Worm (Caenorhabditis elegans) whole organism, L3 larva: ENCODE results near the gene F55C5.10.

ENCODE experiments used
- R02D3.7 ChIP-seq: fragments of 150-350 bp; optimal IDR thresholded peaks from 2 replicates; lab custom pipeline; 2014; ENCODE audit warnings: missing biosample characterization, missing genetic modification characterization
- ZK546.5 ChIP-seq: sonication (generic microtip); optimal IDR thresholded peaks from 2 replicates; lab custom pipeline; 2017; ENCODE audit warnings: missing biosample characterization, missing genetic modification characterization
- aly-2 ChIP-seq: fragments of 150-350 bp; optimal IDR thresholded peaks from 2 replicates; lab custom pipeline; 2014; ENCODE audit warnings: missing biosample characterization, missing genetic modification characterization
- ama-1 ChIP-seq: fragments of 150-350 bp; optimal IDR thresholded peaks from 2 replicates; lab custom pipeline; 2018
- ceh-16 ChIP-seq: sonication (generic microtip); optimal IDR thresholded peaks from 2 replicates; lab custom pipeline; 2017; ENCODE audit warnings: missing biosample characterization, missing genetic modification characterization
- ceh-28 ChIP-seq: fragments of 150-350 bp; optimal IDR thresholded peaks from 2 replicates; lab custom pipeline; 2014; ENCODE audit warnings: missing biosample characterization, missing genetic modification reagents, missing genetic modification characterization
- ceh-82 ChIP-seq: fragments of 150-350 bp; optimal IDR thresholded peaks from 2 replicates; lab custom pipeline; 2014; ENCODE audit warnings: missing biosample characterization, missing genetic modification characterization
- ceh-9 ChIP-seq: sonication (generic microtip); optimal IDR thresholded peaks from 2 replicates; lab custom pipeline; 2018; ENCODE audit warnings: missing biosample characterization, missing genetic modification characterization
- daf-12 ChIP-seq: fragments of 150-350 bp; optimal IDR thresholded peaks from 2 replicates; lab custom pipeline; 2014; ENCODE audit warnings: missing biosample characterization, missing genetic modification reagents, missing genetic modification characterization
- egl-27 ChIP-seq: sonication (generic microtip); optimal IDR thresholded peaks from 4 replicates; lab custom pipeline; 2017; ENCODE audit warnings: missing biosample characterization, missing genetic modification reagents, missing genetic modification characterization
- egl-5 ChIP-seq: fragments of 150-350 bp; optimal IDR thresholded peaks from 2 replicates; lab custom pipeline; 2017; ENCODE audit warnings: missing biosample characterization, missing genetic modification reagents, missing genetic modification characterization, inconsistent platforms
- elt-1 ChIP-seq: fragments of 150-350 bp; optimal IDR thresholded peaks from 2 replicates; lab custom pipeline; 2014; ENCODE audit warnings: missing biosample characterization, missing genetic modification characterization
- elt-2 ChIP-seq: sonication (generic microtip); optimal IDR thresholded peaks from 2 replicates; lab custom pipeline; 2016; ENCODE audit warnings: missing genetic modification reagents, mild to moderate bottlenecking, missing genetic modification characterization, missing compliant biosample characterization
- elt-3 ChIP-seq, 3 experiments: fragments of 150-350 bp in 1 of 3; sonication (generic microtip) in 2 of 3; optimal IDR thresholded peaks; 2 replicates in 2 of 3; 4 replicates in 1 of 3; lab custom pipeline; 2014 to 2017; ENCODE audit warnings: missing biosample characterization in 3 of 3, missing genetic modification characterization in 3 of 3
- eor-1 ChIP-seq, 2 experiments: fragments of 150-350 bp; optimal IDR thresholded peaks; 2 replicates each; lab custom pipeline; 2014 to 2018; ENCODE audit warnings: missing biosample characterization in 2 of 2, missing genetic modification characterization in 2 of 2
- fkh-10 ChIP-seq: sonication (generic microtip); optimal IDR thresholded peaks from 2 replicates; lab custom pipeline; 2017; ENCODE audit warnings: missing biosample characterization, missing genetic modification reagents, missing genetic modification characterization
- fkh-2 ChIP-seq: fragments of 150-350 bp; optimal IDR thresholded peaks from 2 replicates; lab custom pipeline; 2014; ENCODE audit warnings: missing biosample characterization, missing genetic modification reagents, missing genetic modification characterization
- fos-1 ChIP-seq: fragments of 150-350 bp; optimal IDR thresholded peaks from 2 replicates; lab custom pipeline; 2014; ENCODE audit warnings: missing biosample characterization, missing genetic modification characterization
- hmg-11 ChIP-seq: sonication (generic microtip); optimal IDR thresholded peaks from 2 replicates; lab custom pipeline; 2016; ENCODE audit warnings: missing genetic modification characterization, missing compliant biosample characterization
- jun-1 ChIP-seq: fragments of 150-350 bp; optimal IDR thresholded peaks from 2 replicates; lab custom pipeline; 2014; ENCODE audit warnings: missing biosample characterization, missing genetic modification reagents, missing genetic modification characterization
- lin-15B ChIP-seq: fragments of 150-350 bp; optimal IDR thresholded peaks from 2 replicates; lab custom pipeline; 2014; ENCODE audit warnings: missing biosample characterization, missing genetic modification characterization
- lin-39 ChIP-seq: fragments of 150-350 bp; optimal IDR thresholded peaks from 2 replicates; lab custom pipeline; 2018; ENCODE audit warnings: missing biosample characterization, missing genetic modification reagents, missing genetic modification characterization
- lsy-12 ChIP-seq: sonication (generic microtip); optimal IDR thresholded peaks from 2 replicates; lab custom pipeline; 2016; ENCODE audit warnings: mild to moderate bottlenecking, missing genetic modification characterization, missing compliant biosample characterization
- mdl-1 ChIP-seq: fragments of 150-350 bp; optimal IDR thresholded peaks from 2 replicates; lab custom pipeline; 2014; ENCODE audit warnings: missing biosample characterization, missing genetic modification characterization
- mml-1 ChIP-seq: fragments of 150-350 bp; sonication (generic microtip); optimal IDR thresholded peaks from 3 replicates; lab custom pipeline; 2014; ENCODE audit warnings: missing biosample characterization, missing genetic modification characterization
- nfya-1 ChIP-seq: sonication (generic microtip); optimal IDR thresholded peaks from 2 replicates; lab custom pipeline; 2017; ENCODE audit warnings: missing genetic modification characterization, mild to moderate bottlenecking, missing compliant biosample characterization, antibody characterized with exemption, moderate library complexity; ENCODE audit not compliant: insufficient read depth
- nhr-11 ChIP-seq: fragments of 150-350 bp; optimal IDR thresholded peaks from 2 replicates; lab custom pipeline; 2014; ENCODE audit warnings: missing biosample characterization, missing genetic modification characterization
- nhr-12 ChIP-seq: fragments of 150-350 bp; optimal IDR thresholded peaks from 2 replicates; lab custom pipeline; 2014; ENCODE audit warnings: missing biosample characterization, missing genetic modification characterization
- nhr-23 ChIP-seq: fragments of 150-350 bp; optimal IDR thresholded peaks from 2 replicates; lab custom pipeline; 2014; ENCODE audit warnings: missing biosample characterization, missing genetic modification reagents, missing genetic modification characterization
- nhr-237 ChIP-seq: fragments of 150-350 bp; optimal IDR thresholded peaks from 2 replicates; lab custom pipeline; 2014; ENCODE audit warnings: missing biosample characterization, missing genetic modification characterization
- nhr-25 ChIP-seq: sonication (generic microtip); optimal IDR thresholded peaks from 2 replicates; lab custom pipeline; 2017; ENCODE audit warnings: missing biosample characterization, missing genetic modification characterization
- nhr-28 ChIP-seq: fragments of 150-350 bp; optimal IDR thresholded peaks from 2 replicates; lab custom pipeline; 2014; ENCODE audit warnings: missing biosample characterization, missing genetic modification characterization
- nhr-43 ChIP-seq: sonication (generic microtip); optimal IDR thresholded peaks from 2 replicates; lab custom pipeline; 2016; ENCODE audit warnings: mild to moderate bottlenecking, missing genetic modification characterization, missing compliant biosample characterization; ENCODE audit not compliant: poor library complexity, severe bottlenecking
- nhr-67 ChIP-seq: fragments of 150-350 bp; optimal IDR thresholded peaks from 2 replicates; lab custom pipeline; 2014; ENCODE audit warnings: missing biosample characterization, missing genetic modification characterization
- nhr-76 ChIP-seq: fragments of 150-350 bp; sonication (generic microtip); optimal IDR thresholded peaks from 5 replicates; lab custom pipeline; 2014; ENCODE audit warnings: missing biosample characterization, missing genetic modification characterization
- nhr-77 ChIP-seq: fragments of 150-350 bp; optimal IDR thresholded peaks from 2 replicates; lab custom pipeline; 2014; ENCODE audit warnings: missing biosample characterization, missing genetic modification characterization
- pha-4 ChIP-seq: fragments of 150-350 bp; optimal IDR thresholded peaks from 2 replicates; lab custom pipeline; 2014; ENCODE audit warnings: missing biosample characterization, missing genetic modification reagents, missing genetic modification characterization
- pqm-1 ChIP-seq: fragments of 150-350 bp; optimal IDR thresholded peaks from 2 replicates; lab custom pipeline; 2017; ENCODE audit warnings: missing biosample characterization, missing genetic modification characterization, inconsistent platforms
- sea-2 ChIP-seq: fragments of 150-350 bp; sonication (generic microtip); optimal IDR thresholded peaks from 4 replicates; lab custom pipeline; 2014; ENCODE audit warnings: missing biosample characterization, missing genetic modification reagents, missing genetic modification characterization
- skn-1 ChIP-seq: fragments of 150-350 bp; optimal IDR thresholded peaks from 2 replicates; lab custom pipeline; 2014; ENCODE audit warnings: missing biosample characterization, missing genetic modification characterization
- snpc-4 ChIP-seq: fragments of 150-350 bp; optimal IDR thresholded peaks from 2 replicates; lab custom pipeline; 2014; ENCODE audit warnings: missing biosample characterization, missing genetic modification characterization
- tbx-2 ChIP-seq: sonication (generic microtip); optimal IDR thresholded peaks from 2 replicates; lab custom pipeline; 2016; ENCODE audit warnings: mild to moderate bottlenecking, missing genetic modification characterization, missing compliant biosample characterization
- unc-39 ChIP-seq: sonication (generic microtip); optimal IDR thresholded peaks from 4 replicates; lab custom pipeline; 2017; ENCODE audit warnings: missing biosample characterization, missing genetic modification characterization
- unc-62 ChIP-seq: fragments of 150-350 bp; sonication (generic microtip); optimal IDR thresholded peaks from 4 replicates; lab custom pipeline; 2014; ENCODE audit warnings: missing biosample characterization, missing genetic modification reagents, missing genetic modification characterization
- zag-1 ChIP-seq: fragments of 150-350 bp; optimal IDR thresholded peaks from 2 replicates; lab custom pipeline; 2014; ENCODE audit warnings: missing biosample characterization, missing genetic modification characterization
- ztf-11 ChIP-seq: fragments of 150-350 bp; optimal IDR thresholded peaks from 2 replicates; lab custom pipeline; 2014; ENCODE audit warnings: missing biosample characterization, missing genetic modification characterization
- ztf-4 ChIP-seq: fragments of 150-350 bp; optimal IDR thresholded peaks from 2 replicates; lab custom pipeline; 2014; ENCODE audit warnings: missing biosample characterization, missing genetic modification characterization

The F55C5.10 gene

DNA sequence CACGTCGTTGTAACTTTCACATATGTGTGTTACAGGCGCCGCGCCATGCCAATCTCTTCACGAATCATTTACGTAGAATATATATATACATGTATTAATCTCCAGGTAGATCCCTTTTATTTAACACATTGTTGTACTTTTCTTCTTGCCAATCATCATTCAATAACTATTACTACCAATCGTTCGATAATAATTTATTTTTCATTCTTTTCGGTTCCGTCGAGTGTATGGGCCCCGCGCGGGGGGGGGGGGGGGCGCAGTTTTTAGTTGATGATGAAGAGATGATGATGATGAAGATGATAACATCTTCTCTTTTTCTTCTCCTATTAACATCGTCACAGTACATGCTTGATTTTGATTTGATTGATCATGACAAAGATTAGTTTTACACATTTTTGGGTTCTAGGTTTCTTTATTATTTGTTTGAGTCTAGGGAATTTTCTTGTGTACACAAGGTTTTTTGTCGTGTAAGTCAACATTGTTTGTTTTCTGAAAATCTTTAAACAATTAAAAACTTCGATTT, 16.0 kb downstream of the F55C5.10 start:
- TF ChIP-seq unc-62 (GFP tag; lab: Kevin White, UChicago) = no peak
- TF ChIP-seq jun-1 (tag; lab: Kevin White, UChicago) = no peak
- TF ChIP-seq snpc-4 (tag; lab: Kevin White, UChicago) = no peak
- TF ChIP-seq fkh-10 (GFP tag; lab: Kevin White, UChicago) = no peak
- no peak for TF ChIP-seq ceh-82 (tag; lab: Kevin White, UChicago)
- TF ChIP-seq nhr-77 (tag; lab: Kevin White, UChicago) = no peak
- peak; percentile 79 for TF ChIP-seq elt-1
- no peak for TF ChIP-seq skn-1 (tag; lab: Kevin White, UChicago)
- no peak for TF ChIP-seq tbx-2 (tag; lab: Kevin White, UChicago)
- TF ChIP-seq R02D3.7 = no peak
- TF ChIP-seq eor-1 (tag; optimal IDR thresholded peaks at IDR 0.05; lab: Kevin White, UChicago) = no peak
- TF ChIP-seq nhr-23 (tag; lab: Kevin White, UChicago) = peak; percentile 23
- TF ChIP-seq mml-1 (tag; lab: Kevin White, UChicago) = no peak
- TF ChIP-seq ama-1 (lab: Kevin White, UChicago) = no peak
- peak; percentile 68 for TF ChIP-seq pha-4
- no peak for TF ChIP-seq lin-15B (tag; lab: Kevin White, UChicago)
- TF ChIP-seq elt-3 (tag; optimal IDR thresholded peaks at IDR 0.05; lab: Kevin White, UChicago) = no peak
- no peak for TF ChIP-seq pqm-1 (tag; lab: Kevin White, UChicago)
- no peak for TF ChIP-seq hmg-11 (tag; lab: Kevin White, UChicago)
- no peak for TF ChIP-seq ceh-9
- no peak for TF ChIP-seq ZK546.5 (tag; lab: Kevin White, UChicago)
- TF ChIP-seq, all 47 proteins: peak for 3

DNA sequence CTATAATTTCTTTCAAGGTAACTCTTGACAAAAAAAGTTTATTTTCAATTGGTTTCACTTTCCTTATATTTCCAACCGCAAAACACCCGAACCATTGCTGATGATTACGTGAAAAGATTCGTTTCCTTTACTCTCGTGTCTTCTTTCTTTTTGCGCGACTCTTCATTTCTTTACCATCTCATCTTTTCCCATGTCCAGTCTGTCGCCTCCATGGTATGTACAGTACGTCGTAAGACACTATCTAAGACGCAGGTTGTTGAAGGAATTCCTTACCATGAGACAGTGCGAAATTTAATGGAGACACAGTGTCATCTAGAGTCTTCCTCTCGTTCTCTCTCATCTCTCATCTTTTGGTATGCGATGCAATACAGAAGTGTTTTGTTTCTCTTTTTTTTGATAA, 16.9 kb downstream of the F55C5.10 start:
- TF ChIP-seq ztf-11 (tag; lab: Kevin White, UChicago) (no peak), nhr-237 (no peak), nhr-12 (no peak), snpc-4 (tag; lab: Kevin White, UChicago) (peak; percentile 33), elt-1 (peak; percentile 43), lin-15B (tag; lab: Kevin White, UChicago) (no peak), ceh-28 (tag; lab: Kevin White, UChicago) (peak; percentile 58), pqm-1 (tag; lab: Kevin White, UChicago) (peak; percentile 45), nhr-43 (tag; lab: Kevin White, UChicago) (peak; percentile 20), fkh-10 (GFP tag; lab: Kevin White, UChicago) (no peak), elt-3 (tag; optimal IDR thresholded peaks at IDR 0.05; lab: Kevin White, UChicago) (peak in 1 of 3 experiments; percentile 56), ceh-16 (tag; lab: Kevin White, UChicago) (no peak), ama-1 (lab: Kevin White, UChicago) (peak; percentile 55), lin-39 (tag; lab: Kevin White, UChicago) (no peak), daf-12 (no peak), eor-1 (tag; optimal IDR thresholded peaks at IDR 0.05; lab: Kevin White, UChicago) (no peak), aly-2 (tag; lab: Kevin White, UChicago) (no peak), fkh-2 (tag; lab: Kevin White, UChicago) (no peak), nhr-67 (tag; lab: Kevin White, UChicago) (no peak), ceh-9 (no peak), ztf-4 (tag; lab: Kevin White, UChicago) (peak; percentile 47), egl-5 (no peak), sea-2 (GFP tag; lab: Kevin White, UChicago) (no peak), hmg-11 (tag; lab: Kevin White, UChicago) (no peak), nhr-23 (tag; lab: Kevin White, UChicago) (peak; percentile 81), nfya-1 (tag; lab: Kevin White, UChicago) (peak; percentile 50), mdl-1 (tag; lab: Kevin White, UChicago) (peak; percentile 25), fos-1 (tag; lab: Kevin White, UChicago) (no peak), R02D3.7 (peak; percentile 17), skn-1 (tag; lab: Kevin White, UChicago) (no peak), nhr-28 (tag; lab: Kevin White, UChicago) (no peak), nhr-25 (peak; percentile 94), pha-4 (peak; percentile 91), unc-62 (GFP tag; lab: Kevin White, UChicago) (peak; percentile 58), nhr-11 (tag; lab: Kevin White, UChicago) (no peak), lsy-12 (peak; percentile 2), tbx-2 (tag; lab: Kevin White, UChicago) (no peak), elt-2 (tag; lab: Kevin White, UChicago) (peak; percentile 74), nhr-76 (tag; lab: Kevin White, UChicago) (no peak), unc-39 (tag; lab: Kevin White, UChicago) (no peak), mml-1 (tag; lab: Kevin White, UChicago) (no peak), ZK546.5 (tag; lab: Kevin White, UChicago) (no peak), nhr-77 (tag; lab: Kevin White, UChicago) (no peak), jun-1 (tag; lab: Kevin White, UChicago) (peak; percentile 62), egl-27 (tag; lab: Kevin White, UChicago) (peak; percentile 42), zag-1 (tag; lab: Kevin White, UChicago) (no peak), ceh-82 (tag; lab: Kevin White, UChicago) (no peak)
